Worm (Caenorhabditis elegans) whole organism, L4 larva: Measurements from ENCODE around the gene lgc-11.

Experiments used
- F10B5.3 ChIP-seq: sonication (generic microtip); optimal IDR thresholded peaks from 2 replicates; lab custom pipeline; 2016; ENCODE audit warnings: mild to moderate bottlenecking, missing genetic modification characterization, missing compliant biosample characterization
- F37D6.2 ChIP-seq: sonication (generic microtip); optimal IDR thresholded peaks from 2 replicates; lab custom pipeline; 2016; ENCODE audit warnings: mild to moderate bottlenecking, missing genetic modification characterization, missing compliant biosample characterization
- F44E2.7 ChIP-seq: fragments of 200-800 bp; sonication (Bioruptor generic); IDR thresholded peaks from 2 replicates; pipeline ENCODE4 v2.1.2; 2022; ENCODE audit warnings: missing genetic modification characterization, missing compliant biosample characterization
- T26A8.4 ChIP-seq: fragments of 200-800 bp; sonication (Bioruptor generic); IDR thresholded peaks from 2 replicates; pipeline ENCODE4 v1.3.6; 2022; ENCODE audit warnings: missing genetic modification characterization, missing compliant biosample characterization
- Y105C5A.15 ChIP-seq: fragments of 200-800 bp; sonication (Bioruptor generic); IDR thresholded peaks from 2 replicates; pipeline ENCODE4 v1.3.6; 2022; ENCODE audit warnings: missing genetic modification characterization, missing compliant biosample characterization
- Y48G9A.11 ChIP-seq: fragments of 200-800 bp; sonication (Bioruptor generic); IDR thresholded peaks from 2 replicates; pipeline ENCODE4 v1.3.6; 2022; ENCODE audit warnings: missing genetic modification reagents, missing genetic modification characterization, missing compliant biosample characterization
- Y5F2A.4 ChIP-seq: fragments of 200-800 bp; sonication (Bioruptor generic); optimal IDR thresholded peaks from 2 replicates; lab custom pipeline; 2018; ENCODE audit warnings: mild to moderate bottlenecking, missing genetic modification characterization, missing compliant biosample characterization
- ZK337.2 ChIP-seq: fragments of 200-800 bp; sonication (Bioruptor generic); IDR thresholded peaks from 2 replicates; pipeline ENCODE4 v1.3.6; 2022; ENCODE audit warnings: missing genetic modification reagents, missing genetic modification characterization, missing compliant biosample characterization
- arid-1 ChIP-seq: fragments of 200-800 bp; sonication (Bioruptor generic); conservative IDR thresholded peaks from 2 replicates; pipeline ENCODE4 v1.3.6; 2022; ENCODE audit warnings: missing genetic modification reagents, missing genetic modification characterization, missing compliant biosample characterization
- attf-4 ChIP-seq: sonication (generic microtip); optimal IDR thresholded peaks from 3 replicates; lab custom pipeline; 2017; ENCODE audit warnings: missing biosample characterization, missing genetic modification characterization
- ceh-44 ChIP-seq: fragments of 200-800 bp; sonication (Bioruptor generic); IDR thresholded peaks from 2 replicates; pipeline ENCODE4 v1.3.6; 2022; ENCODE audit warnings: missing genetic modification reagents, missing genetic modification characterization, missing compliant biosample characterization
- ctbp-1 ChIP-seq: fragments of 200-800 bp; sonication (Bioruptor generic); IDR thresholded peaks from 2 replicates; pipeline ENCODE4 v1.3.6; 2022; ENCODE audit warnings: missing genetic modification reagents, missing genetic modification characterization, missing compliant biosample characterization
- daf-16 ChIP-seq, 3 experiments: sonication (generic microtip); optimal IDR thresholded peaks; 2 replicates each; lab custom pipeline; 2016 to 2017; ENCODE audit warnings: missing genetic modification characterization in 3 of 3, missing genetic modification reagents in 3 of 3, mild to moderate bottlenecking in 2 of 3, missing compliant biosample characterization in 2 of 3, missing biosample characterization in 1 of 3, moderate library complexity in 1 of 3
- daf-8 ChIP-seq: fragments of 200-800 bp; sonication (Bioruptor generic); IDR thresholded peaks from 2 replicates; pipeline ENCODE4 v1.3.6; 2022; ENCODE audit warnings: missing genetic modification characterization, missing compliant biosample characterization
- dmd-8 ChIP-seq: fragments of 200-800 bp; sonication (Bioruptor generic); IDR thresholded peaks from 2 replicates; pipeline ENCODE4 v1.3.6; 2022; ENCODE audit warnings: missing genetic modification characterization, missing compliant biosample characterization
- fkh-10 ChIP-seq: fragments of 150-350 bp; optimal IDR thresholded peaks from 2 replicates; lab custom pipeline; 2014; ENCODE audit warnings: missing biosample characterization, missing genetic modification reagents, missing genetic modification characterization
- fos-1 ChIP-seq: fragments of 150-350 bp; optimal IDR thresholded peaks from 2 replicates; lab custom pipeline; 2014; ENCODE audit warnings: missing biosample characterization, missing genetic modification characterization
- hif-1 ChIP-seq, 2 experiments: sonication (generic microtip); optimal IDR thresholded peaks; 2 replicates each; lab custom pipeline; 2016 to 2017; ENCODE audit warnings: missing compliant biosample characterization in 2 of 2, missing genetic modification characterization in 2 of 2, missing genetic modification reagents in 2 of 2, missing genotype in 2 of 2, mild to moderate bottlenecking in 1 of 2
- hlh-11 ChIP-seq: fragments of 200-800 bp; sonication (Bioruptor generic); optimal IDR thresholded peaks from 2 replicates; lab custom pipeline; 2018; ENCODE audit warnings: mild to moderate bottlenecking, missing genetic modification characterization, missing compliant biosample characterization
- jun-1 ChIP-seq: fragments of 150-350 bp; optimal IDR thresholded peaks from 2 replicates; lab custom pipeline; 2014; ENCODE audit warnings: missing biosample characterization, missing genetic modification reagents, missing genetic modification characterization
- lin-13 ChIP-seq: fragments of 150-350 bp; optimal IDR thresholded peaks from 2 replicates; lab custom pipeline; 2014; ENCODE audit warnings: missing biosample characterization, missing genetic modification reagents, missing genetic modification characterization
- lin-15B ChIP-seq: fragments of 150-350 bp; sonication (generic microtip); optimal IDR thresholded peaks from 3 replicates; lab custom pipeline; 2014; ENCODE audit warnings: missing biosample characterization, missing genetic modification characterization
- lin-39 ChIP-seq: fragments of 150-350 bp; optimal IDR thresholded peaks from 2 replicates; lab custom pipeline; 2014; ENCODE audit warnings: missing biosample characterization, missing genetic modification reagents, missing genetic modification characterization
- lsy-2 ChIP-seq, 2 experiments: fragments of 150-350 bp in 1 of 2; sonication (generic microtip) in 1 of 2; optimal IDR thresholded peaks; 2 replicates each; lab custom pipeline; 2014 to 2017; ENCODE audit warnings: missing biosample characterization in 2 of 2, missing genetic modification characterization in 2 of 2
- madf-5 ChIP-seq, 2 experiments: fragments of 200-800 bp; sonication (Bioruptor generic); IDR thresholded peaks; 2 replicates each; pipeline ENCODE4 v1.3.6; 2022; ENCODE audit warnings: missing compliant biosample characterization in 2 of 2, missing genetic modification characterization in 2 of 2
- madf-9 ChIP-seq: fragments of 200-800 bp; sonication (Bioruptor generic); conservative IDR thresholded peaks from 2 replicates; pipeline ENCODE4 v1.3.6; 2022; ENCODE audit warnings: missing genetic modification reagents, missing genetic modification characterization, missing compliant biosample characterization
- mdt-29 ChIP-seq: fragments of 200-800 bp; sonication (Bioruptor generic); IDR thresholded peaks from 2 replicates; pipeline ENCODE4 v1.3.6; 2022; ENCODE audit warnings: missing genetic modification reagents, missing genetic modification characterization, missing compliant biosample characterization
- mxl-2 ChIP-seq: fragments of 200-800 bp; sonication (Bioruptor generic); conservative IDR thresholded peaks from 2 replicates; pipeline ENCODE4 v1.3.6; 2022; ENCODE audit warnings: missing genetic modification reagents, missing genetic modification characterization, missing compliant biosample characterization
- mxl-3 ChIP-seq: fragments of 200-800 bp; sonication (Bioruptor generic); optimal IDR thresholded peaks from 2 replicates; lab custom pipeline; 2018; ENCODE audit warnings: mild to moderate bottlenecking, missing genetic modification characterization, missing compliant biosample characterization
- nhr-10 ChIP-seq: fragments of 150-350 bp; optimal IDR thresholded peaks from 2 replicates; lab custom pipeline; 2014; ENCODE audit warnings: missing biosample characterization, missing genetic modification characterization
- nhr-42 ChIP-seq: fragments of 200-800 bp; sonication (Bioruptor generic); IDR thresholded peaks from 2 replicates; pipeline ENCODE4 v1.3.6; 2022; ENCODE audit warnings: missing genetic modification characterization, missing compliant biosample characterization
- nhr-77 ChIP-seq: fragments of 150-350 bp; optimal IDR thresholded peaks from 2 replicates; lab custom pipeline; 2014; ENCODE audit warnings: missing biosample characterization, missing genetic modification characterization
- rbr-2 ChIP-seq: sonication (generic microtip); optimal IDR thresholded peaks from 2 replicates; lab custom pipeline; 2016; ENCODE audit warnings: missing genotype, missing genetic modification characterization, missing compliant biosample characterization
- saeg-2 ChIP-seq: fragments of 200-800 bp; sonication (Bioruptor generic); IDR thresholded peaks from 2 replicates; pipeline ENCODE4 v1.3.6; 2022; ENCODE audit warnings: missing genetic modification reagents, missing genetic modification characterization, missing compliant biosample characterization
- snpc-1.2 ChIP-seq: fragments of 200-800 bp; sonication (Bioruptor generic); IDR thresholded peaks from 2 replicates; pipeline ENCODE4 v1.3.6; 2022; ENCODE audit warnings: missing genetic modification reagents, missing genetic modification characterization, missing compliant biosample characterization
- snpc-4 ChIP-seq: fragments of 150-350 bp; optimal IDR thresholded peaks from 2 replicates; lab custom pipeline; 2014; ENCODE audit warnings: missing biosample characterization, missing genetic modification characterization
- spr-1 ChIP-seq: sonication (generic microtip); optimal IDR thresholded peaks from 2 replicates; lab custom pipeline; 2016; ENCODE audit warnings: mild to moderate bottlenecking, missing genetic modification characterization, missing compliant biosample characterization
- tag-97 ChIP-seq: fragments of 200-800 bp; sonication (Bioruptor generic); IDR thresholded peaks from 2 replicates; pipeline ENCODE4 v1.3.6; 2022; ENCODE audit warnings: missing genetic modification characterization, missing compliant biosample characterization
- tra-1 ChIP-seq: fragments of 200-800 bp; sonication (Bioruptor generic); IDR thresholded peaks from 2 replicates; pipeline ENCODE4 v1.3.6; 2022; ENCODE audit warnings: missing genetic modification reagents, missing genetic modification characterization, missing compliant biosample characterization
- unc-130 ChIP-seq: sonication (generic microtip); optimal IDR thresholded peaks from 2 replicates; lab custom pipeline; 2016; ENCODE audit warnings: missing genetic modification reagents, missing genetic modification characterization, missing compliant biosample characterization
- unc-62 ChIP-seq, 3 experiments: fragments of 150-350 bp in 1 of 3; sonication (generic microtip); optimal IDR thresholded peaks in 2 of 3; peaks in 1 of 3; 1 replicate in 1 of 3; 2 replicates in 2 of 3; lab custom pipeline; 2014 to 2017; ENCODE audit warnings: missing biosample characterization in 3 of 3, missing genetic modification characterization in 3 of 3, missing genetic modification reagents in 3 of 3, missing genotype in 1 of 3
- zag-1 ChIP-seq: fragments of 150-350 bp; optimal IDR thresholded peaks from 2 replicates; lab custom pipeline; 2014; ENCODE audit warnings: missing biosample characterization, missing genetic modification characterization
- zfp-2 ChIP-seq: sonication (generic microtip); optimal IDR thresholded peaks from 2 replicates; lab custom pipeline; 2016; ENCODE audit warnings: mild to moderate bottlenecking, missing genetic modification characterization, missing compliant biosample characterization
- zfp-3 ChIP-seq: fragments of 200-800 bp; sonication (Bioruptor generic); conservative IDR thresholded peaks from 2 replicates; pipeline ENCODE4 v1.3.6; 2022; ENCODE audit warnings: missing genetic modification reagents, missing genetic modification characterization, missing compliant biosample characterization
- zip-2 ChIP-seq: fragments of 150-350 bp; optimal IDR thresholded peaks from 2 replicates; lab custom pipeline; 2014; ENCODE audit warnings: missing biosample characterization, missing genetic modification characterization
- ztf-11 ChIP-seq: fragments of 150-350 bp; optimal IDR thresholded peaks from 2 replicates; lab custom pipeline; 2014; ENCODE audit warnings: missing biosample characterization, missing genetic modification characterization
- ztf-7 ChIP-seq: fragments of 150-350 bp; optimal IDR thresholded peaks from 2 replicates; lab custom pipeline; 2014; ENCODE audit warnings: missing biosample characterization, missing genetic modification characterization

lgc-11 gene

DNA sequence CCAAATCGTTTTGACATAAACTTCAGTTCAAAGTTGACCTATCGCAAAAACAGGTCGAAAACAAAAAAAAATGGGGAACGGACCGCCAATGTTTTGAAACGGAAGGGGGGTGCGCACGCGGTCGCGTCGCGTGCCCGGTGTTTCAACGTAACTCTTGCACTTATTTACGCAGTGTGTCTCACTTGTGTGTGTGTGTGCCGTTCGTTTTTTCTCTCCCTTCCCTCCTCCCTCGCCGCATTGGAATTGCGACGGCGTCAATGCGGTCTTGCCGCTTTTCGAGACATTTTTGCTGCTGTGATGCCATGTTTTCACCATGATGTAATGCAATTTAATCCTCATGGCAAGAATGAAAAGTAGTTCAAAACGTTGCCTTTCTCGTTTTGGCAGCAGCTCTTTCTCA lies 28.0 kb downstream of the lgc-11 start (continued):
- TF ChIP-seq tra-1 (GFP tag; lab: Robert Waterston, UW) (no peak), nhr-42 (GFP tag; lab: Robert Waterston, UW) (no peak), nhr-10 (tag; lab: Kevin White, UChicago) (no peak), rbr-2 (tag; lab: Kevin White, UChicago) (peak; percentile 58), attf-4 (tag; lab: Kevin White, UChicago) (no peak), fkh-10 (GFP tag; lab: Kevin White, UChicago) (peak; percentile 26), lin-39 (tag; lab: Kevin White, UChicago) (no peak), zag-1 (tag; lab: Kevin White, UChicago) (no peak), jun-1 (tag; lab: Kevin White, UChicago) (no peak), hlh-11 (tag; lab: Kevin White, UChicago) (peak; percentile 59), ceh-44 (GFP tag; lab: Robert Waterston, UW) (peak; percentile 3; the same call in 1 of the 2 replicates), madf-5 (GFP tag; IDR thresholded peaks at IDR 0.05; lab: Robert Waterston, UW) (no peak), saeg-2 (GFP tag; lab: Robert Waterston, UW) (no peak), ztf-11 (tag; lab: Kevin White, UChicago) (no peak), lin-13 (GFP tag; lab: Kevin White, UChicago) (no peak), F10B5.3 (tag; lab: Kevin White, UChicago) (no peak), zfp-2 (tag; lab: Kevin White, UChicago) (no peak), snpc-1.2 (GFP tag; lab: Robert Waterston, UW) (no peak), madf-9 (GFP tag; lab: Robert Waterston, UW) (0 out of 2 replicates have a peak, but pooled peaks have one; percentile 2), nhr-77 (tag; lab: Kevin White, UChicago) (no peak), mxl-3 (peak; percentile 91), F37D6.2 (no peak), zip-2 (no peak), Y48G9A.11 (GFP tag; lab: Robert Waterston, UW) (no peak), daf-8 (GFP tag; lab: Robert Waterston, UW) (no peak), zfp-3 (GFP tag; lab: Robert Waterston, UW) (no peak), lsy-2 (tag; optimal IDR thresholded peaks at IDR 0.05; lab: Kevin White, UChicago) (no peak), ztf-7 (tag; lab: Kevin White, UChicago) (no peak), unc-130 (no peak), arid-1 (GFP tag; lab: Robert Waterston, UW) (no peak), F44E2.7 (GFP tag; lab: Robert Waterston, UW) (no peak), ctbp-1 (0 out of 2 replicates have a peak, but pooled peaks have one; percentile 17), tag-97 (GFP tag; lab: Robert Waterston, UW) (no peak), fos-1 (tag; lab: Kevin White, UChicago) (no peak), mxl-2 (GFP tag; lab: Robert Waterston, UW) (no peak), ZK337.2 (GFP tag; lab: Robert Waterston, UW) (no peak), snpc-4 (tag; lab: Kevin White, UChicago) (no peak), daf-16 (GFP tag; optimal IDR thresholded peaks at IDR 0.05; lab: Kevin White, UChicago) (peak in 1 of 2 experiments; percentile 1), daf-16 (tag; optimal IDR thresholded peaks at IDR 0.05; lab: Kevin White, UChicago) (peak; percentile 47), dmd-8 (GFP tag; lab: Robert Waterston, UW) (no peak), unc-62 (GFP tag; optimal IDR thresholded peaks at IDR 0.05 in 1 of 2; lab: Kevin White, UChicago) (peak in 1 of 2 experiments; percentile 91), unc-62 (tag; optimal IDR thresholded peaks at IDR 0.05; lab: Kevin White, UChicago) (no peak), mdt-29 (GFP tag; lab: Robert Waterston, UW) (0 out of 2 replicates have a peak, but pooled peaks have one; percentile 16), Y105C5A.15 (GFP tag; lab: Robert Waterston, UW) (no peak), lin-15B (tag; lab: Kevin White, UChicago) (no peak), spr-1 (tag; lab: Kevin White, UChicago) (no peak), T26A8.4 (GFP tag; lab: Robert Waterston, UW) (no peak), Y5F2A.4 (GFP tag; lab: Kevin White, UChicago) (no peak), hif-1 (tag; optimal IDR thresholded peaks at IDR 0.05; lab: Kevin White, UChicago) (peak in 1 of 2 experiments; percentile 38)
